Worm (Caenorhabditis elegans): ENCODE measurements around the gene F56D6.8.

DNA sequence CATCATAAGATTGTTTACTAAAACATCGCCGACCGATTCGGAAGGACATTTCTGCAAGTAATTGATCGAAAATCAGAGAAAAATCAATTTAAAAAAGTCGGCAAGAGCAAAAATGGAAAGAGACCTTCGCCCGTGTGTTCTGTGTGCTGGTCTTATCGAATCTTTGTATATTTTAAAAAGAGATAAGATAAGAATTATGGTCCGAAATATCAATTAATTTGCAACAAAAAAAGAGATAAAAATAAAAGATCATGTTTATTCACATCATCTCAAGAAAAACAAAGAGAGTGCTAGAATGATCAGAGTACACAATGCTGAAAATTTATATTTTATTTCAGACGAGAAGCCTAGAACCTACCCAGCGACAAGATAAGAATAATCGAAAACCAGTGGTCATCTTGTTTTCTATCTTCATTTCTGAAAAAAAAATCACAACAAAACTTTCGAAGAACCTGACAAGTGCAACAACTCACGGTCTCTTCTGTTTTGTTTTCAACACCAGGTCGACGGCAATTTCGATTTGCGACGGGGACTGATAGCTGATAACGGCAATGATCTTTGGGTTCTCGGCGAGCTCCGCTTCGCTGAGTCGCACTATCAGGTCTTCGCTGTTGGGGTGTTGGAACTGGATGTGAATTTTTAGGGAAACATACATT, 15.8 kb downstream of the F56D6.8 start, which contains the start of gene F37C4.6:
- TF ChIP-seq nhr-237 (tag; optimal IDR thresholded peaks at IDR 0.05) (no peak), nhr-77 (tag; optimal IDR thresholded peaks at IDR 0.05) (no peak)

Measured in whole organism, L1 larva.